Worm (Caenorhabditis elegans) whole organism, L2 larva: ENCODE data around the gene tyr-2.
A peak's percentile ranks its signal among the peaks of the same experiment; 100 is the strongest.

Source experiments
- C34F6.9 ChIP-seq: fragments of 150-350 bp; optimal IDR thresholded peaks from 2 replicates; lab custom pipeline; 2014; ENCODE audit warnings: missing biosample characterization, missing genetic modification characterization
- F13H6.1 ChIP-seq: sonication (generic microtip); optimal IDR thresholded peaks from 2 replicates; lab custom pipeline; 2016; ENCODE audit warnings: missing genetic modification characterization, missing compliant biosample characterization
- R02D3.7 ChIP-seq: fragments of 150-350 bp; optimal IDR thresholded peaks from 2 replicates; lab custom pipeline; 2014; ENCODE audit warnings: missing biosample characterization, missing genetic modification characterization
- ZK546.5 ChIP-seq: sonication (generic microtip); optimal IDR thresholded peaks from 2 replicates; lab custom pipeline; 2017; ENCODE audit warnings: missing biosample characterization, missing genetic modification characterization
- alr-1 ChIP-seq: fragments of 150-350 bp; optimal IDR thresholded peaks from 2 replicates; lab custom pipeline; 2014; ENCODE audit warnings: missing biosample characterization, missing genetic modification characterization
- ama-1 ChIP-seq: fragments of 150-350 bp; optimal IDR thresholded peaks from 2 replicates; lab custom pipeline; 2018; ENCODE audit warnings: inconsistent platforms
- blmp-1 ChIP-seq: sonication (generic microtip); optimal IDR thresholded peaks from 2 replicates; lab custom pipeline; 2017; ENCODE audit warnings: missing genetic modification characterization, mild to moderate bottlenecking, missing compliant biosample characterization, antibody characterized with exemption, moderate library complexity; ENCODE audit not compliant: insufficient read depth
- ceh-16 ChIP-seq: fragments of 150-350 bp; optimal IDR thresholded peaks from 2 replicates; lab custom pipeline; 2014; ENCODE audit warnings: missing biosample characterization, missing genetic modification characterization
- ceh-82 ChIP-seq: fragments of 150-350 bp; optimal IDR thresholded peaks from 2 replicates; lab custom pipeline; 2014; ENCODE audit warnings: missing biosample characterization, missing genetic modification characterization
- dmd-4 ChIP-seq: sonication (generic microtip); optimal IDR thresholded peaks from 2 replicates; lab custom pipeline; 2017; ENCODE audit warnings: missing biosample characterization, missing genetic modification characterization
- elt-1 ChIP-seq: fragments of 150-350 bp; optimal IDR thresholded peaks from 2 replicates; lab custom pipeline; 2014; ENCODE audit warnings: missing biosample characterization, missing genetic modification characterization
- elt-3 ChIP-seq: sonication (generic microtip); optimal IDR thresholded peaks from 2 replicates; lab custom pipeline; 2017; ENCODE audit warnings: missing biosample characterization, missing genetic modification characterization
- gmeb-1 ChIP-seq: fragments of 150-350 bp; optimal IDR thresholded peaks from 2 replicates; lab custom pipeline; 2014; ENCODE audit warnings: missing biosample characterization, missing genetic modification characterization
- lsy-2 ChIP-seq, 2 experiments: fragments of 150-350 bp in 1 of 2; sonication (generic microtip) in 1 of 2; optimal IDR thresholded peaks; 2 replicates each; lab custom pipeline; 2014 to 2017; ENCODE audit warnings: missing biosample characterization in 2 of 2, missing genetic modification characterization in 2 of 2
- mbf-1 ChIP-seq: sonication (generic microtip); optimal IDR thresholded peaks from 2 replicates; lab custom pipeline; 2017; ENCODE audit warnings: missing biosample characterization, missing genetic modification characterization
- mdl-1 ChIP-seq, 2 experiments: fragments of 150-350 bp in 1 of 2; sonication (generic microtip) in 1 of 2; optimal IDR thresholded peaks; 2 replicates each; lab custom pipeline; 2017; ENCODE audit warnings: missing biosample characterization in 2 of 2, missing genetic modification characterization in 2 of 2
- nhr-10 ChIP-seq: sonication (generic microtip); optimal IDR thresholded peaks from 2 replicates; lab custom pipeline; 2017; ENCODE audit warnings: missing biosample characterization, missing genetic modification characterization
- nhr-129 ChIP-seq: fragments of 150-350 bp; optimal IDR thresholded peaks from 2 replicates; lab custom pipeline; 2014; ENCODE audit warnings: missing biosample characterization, missing genetic modification characterization
- nhr-23 ChIP-seq: fragments of 150-350 bp; optimal IDR thresholded peaks from 2 replicates; lab custom pipeline; 2014; ENCODE audit warnings: missing biosample characterization, missing genetic modification reagents, missing genetic modification characterization
- nhr-25 ChIP-seq: fragments of 150-350 bp; sonication (generic microtip); optimal IDR thresholded peaks from 3 replicates; lab custom pipeline; 2014; ENCODE audit warnings: missing biosample characterization, missing genetic modification characterization
- nhr-6 ChIP-seq: fragments of 150-350 bp; optimal IDR thresholded peaks from 2 replicates; lab custom pipeline; 2014; ENCODE audit warnings: missing biosample characterization, missing genetic modification characterization
- sma-3 ChIP-seq: sonication (generic microtip); optimal IDR thresholded peaks from 2 replicates; lab custom pipeline; 2016; ENCODE audit warnings: missing genetic modification reagents, missing genetic modification characterization, missing compliant biosample characterization
- sma-9 ChIP-seq, 2 experiments: fragments of 150-350 bp in 1 of 2; sonication (generic microtip) in 1 of 2; optimal IDR thresholded peaks; 2 replicates each; lab custom pipeline; 2014 to 2016; ENCODE audit warnings: missing genetic modification characterization in 2 of 2, mild to moderate bottlenecking in 1 of 2, missing biosample characterization in 1 of 2, missing compliant biosample characterization in 1 of 2, missing genetic modification reagents in 1 of 2, moderate library complexity in 1 of 2
- unc-39 ChIP-seq: fragments of 150-350 bp; optimal IDR thresholded peaks from 2 replicates; lab custom pipeline; 2014; ENCODE audit warnings: missing biosample characterization, missing genetic modification characterization
- unc-55 ChIP-seq: fragments of 150-350 bp; sonication (generic microtip); optimal IDR thresholded peaks from 3 replicates; lab custom pipeline; 2014; ENCODE audit warnings: missing biosample characterization, missing genetic modification reagents, missing genetic modification characterization
- unc-62 ChIP-seq: fragments of 150-350 bp; optimal IDR thresholded peaks from 2 replicates; lab custom pipeline; 2014; ENCODE audit warnings: missing biosample characterization, missing genetic modification reagents, missing genetic modification characterization
- ztf-1 ChIP-seq: fragments of 200-800 bp; sonication (Bioruptor generic); conservative IDR thresholded peaks from 2 replicates; pipeline ENCODE4 v1.3.6; 2022; ENCODE audit warnings: missing genetic modification characterization, missing compliant biosample characterization
- ztf-4 ChIP-seq: fragments of 150-350 bp; optimal IDR thresholded peaks from 2 replicates; lab custom pipeline; 2014; ENCODE audit warnings: missing biosample characterization, missing genetic modification characterization

tyr-2 gene

DNA sequence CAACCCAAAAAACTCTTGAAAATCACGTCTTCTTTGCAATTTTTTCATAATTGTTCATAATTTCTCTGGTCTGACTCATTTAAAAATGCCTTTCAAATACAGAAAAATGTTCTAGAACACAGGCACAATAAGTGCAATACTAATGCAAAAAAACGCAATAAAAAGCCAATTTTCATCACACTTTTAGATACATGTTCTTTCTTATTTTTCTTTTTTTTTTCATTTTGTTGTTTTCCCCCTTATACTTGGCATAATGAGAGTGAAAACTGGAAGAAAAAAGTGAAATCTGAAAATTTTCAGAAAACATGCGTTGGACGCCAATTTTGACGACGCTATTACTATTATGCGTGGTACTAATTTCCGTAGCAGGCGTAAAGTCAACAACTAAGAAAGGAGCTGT, at the start of gene tyr-2:
tyr-2 (plus strand) TSS at position 301 of the 400 bp plus-strand sequence.
- TF ChIP-seq blmp-1 (tag; lab: Kevin White, UChicago) (peak; percentile 18), nhr-25 (no peak)

- TF ChIP-seq lsy-2 (tag; optimal IDR thresholded peaks at IDR 0.05; lab: Kevin White, UChicago) (no peak), blmp-1 (tag; lab: Kevin White, UChicago) (peak; percentile 91)
Measured at ce11 chrIII:13695588-13695987, 48.4 kb upstream of the tyr-2 start.

DNA sequence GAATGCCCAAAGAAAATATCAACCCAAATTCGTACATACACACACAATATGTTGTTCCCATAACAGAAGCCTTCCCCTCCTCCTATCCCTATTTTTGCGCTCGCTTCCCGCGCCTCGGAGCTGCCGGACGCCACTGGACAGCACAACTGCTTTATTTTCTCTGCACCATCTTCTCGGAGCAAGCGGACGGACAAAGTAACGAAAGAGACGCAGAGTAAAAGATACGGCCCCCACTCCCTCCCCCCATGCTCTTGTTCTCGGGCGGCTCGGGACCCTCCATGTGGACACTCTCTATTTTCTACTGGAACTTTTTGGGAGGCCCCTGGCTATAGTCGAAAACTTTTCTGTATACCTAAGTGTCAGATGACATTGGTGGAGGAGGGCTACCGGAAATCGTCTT, 46.2 kb upstream of the tyr-2 start:
- TF ChIP-seq F13H6.1 (tag; lab: Kevin White, UChicago): peak; percentile 74
- peak; percentile 35 for TF ChIP-seq unc-55 (GFP tag; lab: Kevin White, UChicago)
- TF ChIP-seq mdl-1 (tag; optimal IDR thresholded peaks at IDR 0.05; lab: Kevin White, UChicago): peak in 1 of 2 experiments; percentile 30
- TF ChIP-seq C34F6.9 (tag; lab: Kevin White, UChicago): peak; percentile 13
- no peak for TF ChIP-seq nhr-10 (tag; lab: Kevin White, UChicago)

DNA sequence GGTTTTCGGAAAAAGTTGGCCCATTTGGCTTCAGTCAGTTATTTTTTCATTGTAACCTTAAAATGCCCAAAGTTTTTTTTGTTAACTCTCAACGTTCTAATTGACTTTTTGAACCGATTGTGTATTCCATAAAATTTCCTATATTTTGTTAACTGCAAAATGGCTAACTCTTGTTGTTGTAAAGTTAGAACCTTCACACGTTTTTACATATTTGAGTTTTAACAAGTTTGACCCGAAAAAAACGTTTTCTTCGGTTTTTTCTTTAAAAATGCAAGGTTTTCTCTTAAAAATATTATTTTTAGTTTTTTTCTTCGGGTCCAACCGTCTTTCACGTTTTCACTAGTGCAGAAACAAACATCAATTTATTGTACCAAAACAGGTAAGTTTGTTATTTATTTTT, 42.3 kb upstream of the tyr-2 start, which contains the start of gene lit-1:
lit-1 (plus strand) TSS at position 301 of the 400 bp plus-strand sequence.
- TF ChIP-seq ZK546.5 (tag; lab: Kevin White, UChicago) (no peak), F13H6.1 (tag; lab: Kevin White, UChicago) (peak; percentile 4)

DNA sequence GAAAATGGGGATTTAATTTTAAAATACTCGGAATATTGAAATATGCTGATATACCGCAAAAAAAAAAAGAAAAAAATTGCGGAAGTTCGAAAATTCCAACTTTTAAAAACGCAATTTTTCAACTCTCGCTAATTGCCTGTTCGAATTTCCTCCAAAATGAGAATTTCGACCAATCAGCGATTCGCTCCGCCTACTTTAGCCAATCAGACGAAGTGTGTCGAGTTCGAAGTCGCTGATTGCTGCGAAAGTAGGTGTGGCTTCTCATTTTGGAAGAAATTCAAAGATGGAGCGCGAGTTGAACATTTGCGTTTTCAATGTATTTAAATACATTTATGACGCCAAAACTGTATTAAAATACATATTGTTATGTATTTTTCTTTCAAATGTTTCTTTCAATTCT, 35.6 kb upstream of the tyr-2 start:
- TF ChIP-seq nhr-23 (tag; lab: Kevin White, UChicago): no peak
- TF ChIP-seq ceh-16: no peak
- TF ChIP-seq ZK546.5 (tag; lab: Kevin White, UChicago): no peak
- no peak for TF ChIP-seq mbf-1 (tag; lab: Kevin White, UChicago)
- TF ChIP-seq unc-62 (GFP tag; lab: Kevin White, UChicago): no peak
- TF ChIP-seq R02D3.7 (tag; lab: Kevin White, UChicago): no peak
- no peak for TF ChIP-seq C34F6.9 (tag; lab: Kevin White, UChicago)
- TF ChIP-seq dmd-4 (tag; lab: Kevin White, UChicago): no peak
- no peak for TF ChIP-seq ceh-82

- TF ChIP-seq ceh-16 (no peak), elt-1 (tag; lab: Kevin White, UChicago) (no peak), lsy-2 (tag; optimal IDR thresholded peaks at IDR 0.05; lab: Kevin White, UChicago) (no peak), sma-3 (GFP tag; lab: Kevin White, UChicago) (peak; percentile 4), elt-3 (tag; lab: Kevin White, UChicago) (no peak), nhr-25 (peak; percentile 4), nhr-129 (tag; lab: Kevin White, UChicago) (peak; percentile 30), blmp-1 (tag; lab: Kevin White, UChicago) (peak; percentile 85), unc-62 (GFP tag; lab: Kevin White, UChicago) (no peak), ztf-4 (tag; lab: Kevin White, UChicago) (no peak), ceh-82 (no peak), ztf-1 (GFP tag; lab: Robert Waterston, UW) (no peak)
Measured at ce11 chrIII:13709122-13709521, 34.9 kb upstream of the tyr-2 start.

ce11 chrIII:13710666-13711065, 33.4 kb upstream of the tyr-2 start:
- TF ChIP-seq ama-1 (no peak), lsy-2 (tag; optimal IDR thresholded peaks at IDR 0.05; lab: Kevin White, UChicago) (no peak), ztf-1 (GFP tag; lab: Robert Waterston, UW) (no peak), unc-39 (tag; lab: Kevin White, UChicago) (no peak), sma-9 (GFP tag; optimal IDR thresholded peaks at IDR 0.05; lab: Kevin White, UChicago) (peak; percentile 25), sma-9 (tag; optimal IDR thresholded peaks at IDR 0.05; lab: Kevin White, UChicago) (no peak), alr-1 (tag; lab: Kevin White, UChicago) (no peak), nhr-6 (tag; lab: Kevin White, UChicago) (no peak), gmeb-1 (tag; lab: Kevin White, UChicago) (no peak), nhr-25 (peak; percentile 29), F13H6.1 (tag; lab: Kevin White, UChicago) (peak; percentile 11)
